Worm (Caenorhabditis elegans) whole organism, L1 larva: Measurements from ENCODE around the gene pqn-70.

Source experiments
- alr-1 ChIP-seq: fragments of 200-800 bp; sonication (Bioruptor generic); optimal IDR thresholded peaks from 2 replicates; lab custom pipeline; 2018; ENCODE audit warnings: borderline replicate concordance, mild to moderate bottlenecking, missing genetic modification characterization, missing compliant biosample characterization
- aly-2 ChIP-seq: fragments of 150-350 bp; optimal IDR thresholded peaks from 2 replicates; lab custom pipeline; 2014; ENCODE audit warnings: missing biosample characterization, missing genetic modification characterization
- blmp-1 ChIP-seq: fragments of 150-350 bp; optimal IDR thresholded peaks from 2 replicates; lab custom pipeline; 2014; ENCODE audit warnings: missing biosample characterization, missing genetic modification characterization
- ceh-8 ChIP-seq: fragments of 200-800 bp; sonication (Bioruptor generic); optimal IDR thresholded peaks from 2 replicates; lab custom pipeline; 2018; ENCODE audit warnings: mild to moderate bottlenecking, missing genetic modification characterization, moderate library complexity, missing compliant biosample characterization
- ceh-90 ChIP-seq: sonication (generic microtip); optimal IDR thresholded peaks from 2 replicates; lab custom pipeline; 2016; ENCODE audit warnings: missing genetic modification characterization, missing compliant biosample characterization
- ces-1 ChIP-seq: fragments of 150-350 bp; optimal IDR thresholded peaks from 2 replicates; lab custom pipeline; 2014; ENCODE audit warnings: missing biosample characterization, missing genetic modification reagents, missing genetic modification characterization
- dpl-1 ChIP-seq, 3 experiments: fragments of 150-350 bp in 2 of 3; sonication (generic microtip) in 1 of 3; optimal IDR thresholded peaks; 2 replicates each; lab custom pipeline; 2014 to 2017; ENCODE audit warnings: missing biosample characterization in 3 of 3, missing genetic modification characterization in 3 of 3, missing genetic modification reagents in 3 of 3
- efl-1 ChIP-seq, 4 experiments: fragments of 150-350 bp; optimal IDR thresholded peaks in 3 of 4; peaks in 1 of 4; 1 replicate in 1 of 4; 2 replicates in 3 of 4; lab custom pipeline; 2014; ENCODE audit warnings: missing biosample characterization in 2 of 4, missing genetic modification characterization in 2 of 4, missing genetic modification reagents in 2 of 4
- egl-27 ChIP-seq, 2 experiments: fragments of 150-350 bp in 1 of 2; sonication (generic microtip); optimal IDR thresholded peaks; 3 replicates each; lab custom pipeline; 2017 to 2018; ENCODE audit warnings: missing biosample characterization in 2 of 2, missing genetic modification characterization in 2 of 2, missing genetic modification reagents in 2 of 2
- elt-2 ChIP-seq: sonication (generic microtip); optimal IDR thresholded peaks from 2 replicates; lab custom pipeline; 2016; ENCODE audit warnings: missing genetic modification characterization, mild to moderate bottlenecking, inconsistent platforms, missing compliant biosample characterization, missing genetic modification reagents
- fkh-4 ChIP-seq: sonication (generic microtip); optimal IDR thresholded peaks from 2 replicates; lab custom pipeline; 2016; ENCODE audit warnings: missing compliant biosample characterization, missing genetic modification characterization, borderline replicate concordance
- fkh-8 ChIP-seq: sonication (generic microtip); optimal IDR thresholded peaks from 2 replicates; lab custom pipeline; 2016; ENCODE audit warnings: mild to moderate bottlenecking, missing genetic modification characterization, missing compliant biosample characterization
- fos-1 ChIP-seq: fragments of 150-350 bp; optimal IDR thresholded peaks from 2 replicates; lab custom pipeline; 2014; ENCODE audit warnings: missing biosample characterization, missing genetic modification characterization
- hpl-2 ChIP-seq: fragments of 150-350 bp; optimal IDR thresholded peaks from 2 replicates; lab custom pipeline; 2014; ENCODE audit warnings: missing biosample characterization, missing genetic modification reagents, missing genetic modification characterization
- irx-1 ChIP-seq: sonication (generic microtip); optimal IDR thresholded peaks from 2 replicates; lab custom pipeline; 2016; ENCODE audit warnings: missing genetic modification characterization, missing compliant biosample characterization
- jun-1 ChIP-seq: fragments of 150-350 bp; optimal IDR thresholded peaks from 2 replicates; lab custom pipeline; 2014; ENCODE audit warnings: missing biosample characterization, missing genetic modification reagents, missing genetic modification characterization
- lin-39 ChIP-seq: fragments of 150-350 bp; optimal IDR thresholded peaks from 2 replicates; lab custom pipeline; 2014; ENCODE audit warnings: missing biosample characterization, missing genetic modification reagents, missing genetic modification characterization
- mab-9 ChIP-seq: fragments of 200-800 bp; sonication (Bioruptor generic); IDR thresholded peaks from 2 replicates; pipeline ENCODE4 v1.3.6; 2022; ENCODE audit warnings: missing genetic modification reagents, missing genetic modification characterization, missing compliant biosample characterization
- nhr-11 ChIP-seq: fragments of 150-350 bp; optimal IDR thresholded peaks from 2 replicates; lab custom pipeline; 2014; ENCODE audit warnings: missing biosample characterization, missing genetic modification characterization
- nhr-19 ChIP-seq: fragments of 200-800 bp; sonication (Bioruptor generic); conservative IDR thresholded peaks from 2 replicates; pipeline ENCODE4 v1.3.6; 2022; ENCODE audit warnings: missing genetic modification characterization, missing compliant biosample characterization
- nhr-28 ChIP-seq: fragments of 150-350 bp; optimal IDR thresholded peaks from 2 replicates; lab custom pipeline; 2014; ENCODE audit warnings: missing biosample characterization, missing genetic modification characterization
- nhr-84 ChIP-seq: sonication (generic microtip); optimal IDR thresholded peaks from 2 replicates; lab custom pipeline; 2017; ENCODE audit warnings: missing biosample characterization, missing genetic modification characterization
- pag-3 ChIP-seq: sonication (generic microtip); optimal IDR thresholded peaks from 2 replicates; lab custom pipeline; 2017; ENCODE audit warnings: missing genetic modification characterization, mild to moderate bottlenecking, missing compliant biosample characterization, antibody characterized with exemption, borderline replicate concordance; ENCODE audit not compliant: insufficient read depth
- pax-3 ChIP-seq: fragments of 200-800 bp; sonication (Bioruptor generic); optimal IDR thresholded peaks from 2 replicates; lab custom pipeline; 2018; ENCODE audit warnings: mild to moderate bottlenecking, missing genetic modification characterization, moderate library complexity, missing compliant biosample characterization
- rnt-1 ChIP-seq: sonication (generic microtip); optimal IDR thresholded peaks from 2 replicates; lab custom pipeline; 2016; ENCODE audit warnings: mild to moderate bottlenecking, missing genetic modification characterization, moderate library complexity, missing compliant biosample characterization
- skn-1 ChIP-seq: fragments of 150-350 bp; optimal IDR thresholded peaks from 2 replicates; lab custom pipeline; 2014; ENCODE audit warnings: missing biosample characterization, missing genetic modification characterization
- snpc-4 ChIP-seq: fragments of 150-350 bp; optimal IDR thresholded peaks from 2 replicates; lab custom pipeline; 2014; ENCODE audit warnings: missing biosample characterization, missing genetic modification characterization
- sptf-1 ChIP-seq: fragments of 150-350 bp; optimal IDR thresholded peaks from 2 replicates; lab custom pipeline; 2014; ENCODE audit warnings: missing biosample characterization, missing genetic modification characterization
- unc-130 ChIP-seq: fragments of 150-350 bp; optimal IDR thresholded peaks from 2 replicates; lab custom pipeline; 2017; ENCODE audit warnings: missing biosample characterization, missing genetic modification characterization, inconsistent platforms
- unc-30 ChIP-seq: sonication (generic microtip); optimal IDR thresholded peaks from 2 replicates; lab custom pipeline; 2017; ENCODE audit warnings: missing biosample characterization, missing genetic modification characterization
- vab-15 ChIP-seq: sonication (generic microtip); optimal IDR thresholded peaks from 2 replicates; lab custom pipeline; 2017; ENCODE audit warnings: missing genotype, mild to moderate bottlenecking, missing genetic modification characterization, missing compliant biosample characterization
- xbp-1 ChIP-seq: sonication (generic microtip); optimal IDR thresholded peaks from 2 replicates; lab custom pipeline; 2016; ENCODE audit warnings: missing genetic modification characterization, missing compliant biosample characterization

The pqn-70 gene

ce11 chrV:11271051-11271450 lies 42.5 kb upstream of the pqn-70 start, which contains the start of gene clec-222:
clec-222 (plus strand) TSS chrV:11271351.
- TF ChIP-seq efl-1 (optimal IDR thresholded peaks at IDR 0.05; lab: Kevin White, UChicago) (no peak), efl-1 (GFP tag; optimal IDR thresholded peaks at IDR 0.05 in 1 of 2; lab: Kevin White, UChicago) (no peak), ceh-8 (no peak), aly-2 (tag; lab: Kevin White, UChicago) (no peak), nhr-11 (tag; lab: Kevin White, UChicago) (no peak), mab-9 (no peak), skn-1 (tag; lab: Kevin White, UChicago) (no peak), xbp-1 (tag; lab: Kevin White, UChicago) (no peak), irx-1 (no peak), snpc-4 (no peak)

ce11 chrV:11268791-11269190 lies 40.3 kb upstream of the pqn-70 start, which contains the start of gene str-115:
str-115 (plus strand) TSS chrV:11269091.
- no peak for TF ChIP-seq fos-1 (tag; lab: Kevin White, UChicago)
- TF ChIP-seq pag-3 (tag; lab: Kevin White, UChicago), result no peak
- TF ChIP-seq egl-27 (tag; optimal IDR thresholded peaks at IDR 0.05; lab: Kevin White, UChicago), result no peak
- no peak for TF ChIP-seq alr-1 (tag; lab: Kevin White, UChicago)
- TF ChIP-seq unc-30, result no peak
- no peak for TF ChIP-seq nhr-19 (GFP tag; lab: Robert Waterston, UW)
- no peak for TF ChIP-seq jun-1 (tag; lab: Kevin White, UChicago)
- TF ChIP-seq ceh-90 (tag; lab: Kevin White, UChicago), result no peak
- TF ChIP-seq rnt-1 (tag; lab: Kevin White, UChicago), result no peak
- TF ChIP-seq hpl-2 (GFP tag; lab: Kevin White, UChicago), result no peak
- no peak for TF ChIP-seq sptf-1
- no peak for TF ChIP-seq irx-1
- no peak for TF ChIP-seq elt-2 (tag; lab: Kevin White, UChicago)
- no peak for TF ChIP-seq lin-39 (tag; lab: Kevin White, UChicago)
- no peak for TF ChIP-seq vab-15 (tag; lab: Kevin White, UChicago)
- no peak for TF ChIP-seq ces-1 (GFP tag; lab: Kevin White, UChicago)
- TF ChIP-seq nhr-84 (tag; lab: Kevin White, UChicago), result no peak
- TF ChIP-seq xbp-1 (tag; lab: Kevin White, UChicago), result no peak
- TF ChIP-seq pax-3, result no peak
- TF ChIP-seq dpl-1 (GFP tag; optimal IDR thresholded peaks at IDR 0.05; lab: Kevin White, UChicago), result no peak

- no peak for TF ChIP-seq nhr-28 (tag; lab: Kevin White, UChicago)
- no peak for TF ChIP-seq efl-1 (optimal IDR thresholded peaks at IDR 0.05; lab: Kevin White, UChicago)
- TF ChIP-seq efl-1 (GFP tag; optimal IDR thresholded peaks at IDR 0.05 in 1 of 2; lab: Kevin White, UChicago), result no peak
- no peak for TF ChIP-seq dpl-1 (GFP tag; optimal IDR thresholded peaks at IDR 0.05; lab: Kevin White, UChicago)
- TF ChIP-seq blmp-1 (tag; lab: Kevin White, UChicago), result no peak
Observed at ce11 chrV:11266681-11267080, 38.2 kb upstream of the pqn-70 start, which contains the start of gene str-116. str-116 (plus strand) TSS chrV:11266981.

- TF ChIP-seq unc-130 (tag; lab: Kevin White, UChicago) (no peak), elt-2 (tag; lab: Kevin White, UChicago) (peak; percentile 56)
Observed at ce11 chrV:11265482-11265881, 37.0 kb upstream of the pqn-70 start, which contains the start of gene cln-3.1. cln-3.1 (minus strand) TSS chrV:11265652.

ce11 chrV:11263025-11263424 lies 34.5 kb upstream of the pqn-70 start, which contains the start of gene F07B10.4:
F07B10.4 (minus strand) TSS chrV:11263125.
- TF ChIP-seq fkh-8 (tag; lab: Kevin White, UChicago) (peak; percentile 11), pag-3 (tag; lab: Kevin White, UChicago) (no peak), fkh-4 (tag; lab: Kevin White, UChicago) (no peak)
